Fruit fly (Drosophila melanogaster) Kc167 (cell line): ENCODE measurements around the gene CG6769.

ENCODE experiments used
- Myc ChIP-seq: fragments of >200 bp; optimal IDR thresholded peaks from 2 replicates; lab custom pipeline; 2017; ENCODE audit warnings: missing external identifiers
- insv ChIP-seq: fragments of >200 bp; optimal IDR thresholded peaks from 3 replicates; lab custom pipeline; 2018; ENCODE audit warnings: missing external identifiers
- ttk ChIP-seq: sonication (Bioruptor generic); optimal IDR thresholded peaks from 2 replicates; lab custom pipeline; 2017; ENCODE audit warnings: missing external identifiers

dm6 chrX:17884567-17884966 lies 23.8 kb downstream of the CG6769 start:
- TF ChIP-seq ttk (no peak), Myc (lab: Kevin White, UChicago) (no peak), insv (no peak)
